Worm (Caenorhabditis elegans): ENCODE measurements around the gene sri-74.
"Not testable (repeated sequence)": the region's sequence is repeated elsewhere in the genome, so short reads cannot be mapped to it uniquely, and the experiment has no call there.

- not testable (repeated sequence) for TF ChIP-seq T22C8.4 (GFP tag; IDR thresholded peaks at IDR 0.05); ztf-23 (GFP tag; IDR thresholded peaks at IDR 0.05); ref-1 (GFP tag; conservative IDR thresholded peaks at IDR 0.05); cog-1 (tag; optimal IDR thresholded peaks at IDR 0.05)
Observed at ce11 chrII:2619148-2619547, 36.2 kb upstream of the sri-74 start, which contains the start of gene msrp-6.

Data from whole organism, midembryonic.